Fruit fly (Drosophila melanogaster) whole organism, adult: Measurements from ENCODE around the gene CG8563.

Experiments
- CG11617 ChIP-seq: fragments of 200-800 bp; sonication (Bioruptor generic); optimal IDR thresholded peaks from 2 replicates; lab custom pipeline; 2017; ENCODE audit warnings: mild to moderate bottlenecking, missing biosample characterization, missing genetic modification reagents, missing genetic modification characterization
- CG12768 ChIP-seq: fragments of 200-800 bp; sonication (Bioruptor generic); optimal IDR thresholded peaks from 2 replicates; lab custom pipeline; 2017; ENCODE audit warnings: missing biosample characterization, missing genetic modification characterization, mild to moderate bottlenecking, moderate library complexity, missing genetic modification reagents
- CG14711 ChIP-seq: fragments of 200-800 bp; sonication (Bioruptor generic); optimal IDR thresholded peaks from 2 replicates; lab custom pipeline; 2018; ENCODE audit warnings: missing biosample characterization, mild to moderate bottlenecking, missing genetic modification characterization, moderate library complexity
- CG1620 ChIP-seq: fragments of 200-800 bp; sonication (Bioruptor generic); optimal IDR thresholded peaks from 2 replicates; lab custom pipeline; 2016; ENCODE audit warnings: missing biosample characterization, missing genetic modification characterization
- CG33017 ChIP-seq: fragments of 200-800 bp; sonication (Bioruptor generic); optimal IDR thresholded peaks from 2 replicates; lab custom pipeline; 2018; ENCODE audit warnings: missing biosample characterization, mild to moderate bottlenecking, missing genetic modification characterization, moderate library complexity
- CG5204 ChIP-seq: fragments of 200-800 bp; sonication (Bioruptor generic); optimal IDR thresholded peaks from 2 replicates; lab custom pipeline; 2016; ENCODE audit warnings: missing biosample characterization, missing genetic modification characterization
- CG7045 ChIP-seq: fragments of 200-800 bp; sonication (Bioruptor generic); optimal IDR thresholded peaks from 2 replicates; lab custom pipeline; 2017; ENCODE audit warnings: missing biosample characterization, mild to moderate bottlenecking, missing genetic modification characterization
- CG7101 ChIP-seq: fragments of 200-800 bp; sonication (Bioruptor generic); optimal IDR thresholded peaks from 2 replicates; lab custom pipeline; 2018; ENCODE audit warnings: missing biosample characterization, mild to moderate bottlenecking, missing genetic modification characterization, moderate library complexity
- Clk ChIP-seq: fragments of 200-800 bp; sonication (Bioruptor generic); optimal IDR thresholded peaks from 2 replicates; lab custom pipeline; 2017; ENCODE audit warnings: missing biosample characterization, missing genetic modification characterization
- Crg-1 ChIP-seq: fragments of 200-800 bp; sonication (Bioruptor generic); optimal IDR thresholded peaks from 2 replicates; lab custom pipeline; 2016; ENCODE audit warnings: missing biosample characterization, missing genetic modification characterization
- Hr96 ChIP-seq: fragments of 200-800 bp; sonication (Bioruptor generic); optimal IDR thresholded peaks from 2 replicates; lab custom pipeline; 2016; ENCODE audit warnings: missing biosample characterization, missing genetic modification characterization
- Mnt ChIP-seq: fragments of 200-800 bp; sonication (Bioruptor generic); optimal IDR thresholded peaks from 2 replicates; lab custom pipeline; 2016; ENCODE audit warnings: missing biosample characterization, mild to moderate bottlenecking, missing genetic modification characterization
- bab1 ChIP-seq: fragments of 200-800 bp; sonication (Bioruptor generic); optimal IDR thresholded peaks from 3 replicates; lab custom pipeline; 2019; ENCODE audit warnings: missing biosample characterization, mild to moderate bottlenecking, missing genetic modification characterization, moderate library complexity
- cic ChIP-seq: fragments of 200-800 bp; sonication (Bioruptor generic); optimal IDR thresholded peaks from 2 replicates; lab custom pipeline; 2017; ENCODE audit warnings: missing biosample characterization, mild to moderate bottlenecking, missing genetic modification characterization, moderate library complexity
- cnc ChIP-seq, 2 experiments: fragments of >200 bp; optimal IDR thresholded peaks; 2 replicates each; lab custom pipeline; 2017
- kay ChIP-seq: fragments of 200-800 bp; sonication (Bioruptor generic); peaks from one replicate; lab custom pipeline; 2016; ENCODE audit warnings: missing biosample characterization, missing genetic modification characterization, borderline replicate concordance
- ovo ChIP-seq: fragments of 200-800 bp; sonication (Bioruptor generic); optimal IDR thresholded peaks from 2 replicates; lab custom pipeline; 2016; ENCODE audit warnings: missing biosample characterization, missing genetic modification characterization
- pad ChIP-seq: fragments of 200-800 bp; sonication (Bioruptor generic); optimal IDR thresholded peaks from 3 replicates; lab custom pipeline; 2017; ENCODE audit warnings: missing biosample characterization, missing genetic modification characterization, mild to moderate bottlenecking, moderate library complexity, missing genetic modification reagents
- tj ChIP-seq: fragments of 200-800 bp; sonication (Bioruptor generic); optimal IDR thresholded peaks from 3 replicates; lab custom pipeline; 2017; ENCODE audit warnings: missing biosample characterization, mild to moderate bottlenecking, missing genetic modification characterization, moderate library complexity
- toe ChIP-seq: fragments of 200-800 bp; sonication (Bioruptor generic); optimal IDR thresholded peaks from 2 replicates; lab custom pipeline; 2016; ENCODE audit warnings: missing biosample characterization, missing genetic modification characterization

Gene CG8563

dm6 chr3L:7390442-7390841 is at the start of gene CG8563:
Gene CG8563 (plus strand): TSS chr3L:7390742.
- TF ChIP-seq cnc (optimal IDR thresholded peaks at IDR 0.05; lab: Kevin White, UChicago) = no peak
- TF ChIP-seq ovo = no peak
- TF ChIP-seq CG11617 (GFP tag; lab: Kevin White, UChicago) = no peak
- no peak for TF ChIP-seq CG14711 (tag; lab: Kevin White, UChicago)
- TF ChIP-seq Crg-1 (GFP tag; lab: Kevin White, UChicago) = no peak
- no peak for TF ChIP-seq CG7045
- no peak for TF ChIP-seq Mnt (GFP tag; lab: Kevin White, UChicago)
- TF ChIP-seq CG33017 (tag; lab: Kevin White, UChicago) = no peak
- no peak for TF ChIP-seq CG1620 (GFP tag; lab: Kevin White, UChicago)
- no peak for TF ChIP-seq kay
- TF ChIP-seq pad (GFP tag; lab: Kevin White, UChicago) = no peak
- TF ChIP-seq CG12768 = no peak
- TF ChIP-seq CG7101 = no peak
- no peak for TF ChIP-seq bab1
- TF ChIP-seq CG5204 (GFP tag; lab: Kevin White, UChicago) = no peak
- TF ChIP-seq cic (GFP tag; lab: Kevin White, UChicago) = no peak

DNA sequence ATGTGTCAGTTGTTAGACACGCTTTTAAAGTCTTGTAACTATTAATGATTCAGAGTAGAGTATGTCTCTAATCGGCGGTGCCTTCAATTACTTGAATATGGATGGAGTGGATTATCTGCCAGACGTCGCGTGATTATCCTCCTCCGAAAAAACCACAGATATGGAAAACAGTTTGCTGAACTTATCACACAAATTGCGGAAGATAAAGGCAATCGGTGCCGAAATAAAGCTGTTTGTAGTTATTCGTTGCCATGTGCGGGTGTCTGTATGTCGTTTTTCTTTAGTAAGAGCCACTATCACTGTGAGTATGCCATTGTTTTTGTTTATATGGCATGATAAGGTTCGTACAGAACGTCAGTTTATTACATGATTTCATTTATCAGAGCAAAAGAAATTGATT is 46.5 kb upstream of the CG8563 start:
- TF ChIP-seq tj (GFP tag; lab: Kevin White, UChicago) (no peak), ovo (no peak), cic (GFP tag; lab: Kevin White, UChicago) (peak; percentile 29), Hr96 (GFP tag; lab: Kevin White, UChicago) (no peak), bab1 (no peak), Mnt (GFP tag; lab: Kevin White, UChicago) (peak; percentile 9)

- no peak for TF ChIP-seq toe
- peak; percentile 58 for TF ChIP-seq CG7101
- peak; percentile 97 for TF ChIP-seq cic (GFP tag; lab: Kevin White, UChicago)
- TF ChIP-seq CG5204 (GFP tag; lab: Kevin White, UChicago) = no peak
- TF ChIP-seq CG1620 (GFP tag; lab: Kevin White, UChicago) = peak; percentile 52
- no peak for TF ChIP-seq kay
- peak; percentile 86 for TF ChIP-seq CG11617 (GFP tag; lab: Kevin White, UChicago)
- peak; percentile 95 for TF ChIP-seq CG12768
- peak; percentile 80 for TF ChIP-seq Clk (GFP tag; lab: Kevin White, UChicago)
- TF ChIP-seq cnc (optimal IDR thresholded peaks at IDR 0.05; lab: Kevin White, UChicago) = no peak
- peak; percentile 80 for TF ChIP-seq CG33017 (tag; lab: Kevin White, UChicago)
- peak; percentile 48 for TF ChIP-seq pad (GFP tag; lab: Kevin White, UChicago)
- peak; percentile 76 for TF ChIP-seq ovo
- peak; percentile 96 for TF ChIP-seq bab1
- TF ChIP-seq CG7045 = peak; percentile 60
- TF ChIP-seq Hr96 (GFP tag; lab: Kevin White, UChicago) = no peak
- TF ChIP-seq Crg-1 (GFP tag; lab: Kevin White, UChicago) = peak; percentile 36
- peak; percentile 84 for TF ChIP-seq Mnt (GFP tag; lab: Kevin White, UChicago)
- peak; percentile 46 for TF ChIP-seq CG14711 (tag; lab: Kevin White, UChicago)
- peak; percentile 74 for TF ChIP-seq tj (GFP tag; lab: Kevin White, UChicago)
These were observed 45.5 kb upstream of the CG8563 start, which contains the start of gene Cln7 for dm6 chr3L:7344965-7345427. Gene Cln7 (minus strand): TSS chr3L:7345183.

DNA sequence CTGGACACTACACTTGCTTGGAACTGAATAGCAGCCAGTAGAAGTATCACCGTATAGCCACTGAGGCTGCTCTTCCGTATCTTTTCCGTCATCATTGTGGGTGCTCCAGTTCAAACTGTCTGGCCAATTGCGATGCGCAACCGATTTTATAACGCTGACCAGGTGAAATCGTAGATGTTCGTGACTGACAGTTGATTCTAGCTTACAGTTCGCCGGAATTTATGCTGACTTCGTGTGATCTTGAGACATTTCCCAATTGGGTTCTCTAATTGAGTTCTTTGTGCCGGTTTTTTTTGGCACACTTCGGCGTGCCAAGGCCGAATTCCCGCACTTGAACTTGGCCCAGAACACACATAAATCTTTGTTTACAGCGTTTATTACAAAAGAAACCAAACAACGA is 43.6 kb upstream of the CG8563 start, which contains the start of gene CG14834:
CG14834 (minus strand) TSS at position 173 of the 400 bp plus-strand sequence.
- no peak for TF ChIP-seq cnc (optimal IDR thresholded peaks at IDR 0.05; lab: Kevin White, UChicago)
- peak; percentile 93 for TF ChIP-seq tj (GFP tag; lab: Kevin White, UChicago)

DNA sequence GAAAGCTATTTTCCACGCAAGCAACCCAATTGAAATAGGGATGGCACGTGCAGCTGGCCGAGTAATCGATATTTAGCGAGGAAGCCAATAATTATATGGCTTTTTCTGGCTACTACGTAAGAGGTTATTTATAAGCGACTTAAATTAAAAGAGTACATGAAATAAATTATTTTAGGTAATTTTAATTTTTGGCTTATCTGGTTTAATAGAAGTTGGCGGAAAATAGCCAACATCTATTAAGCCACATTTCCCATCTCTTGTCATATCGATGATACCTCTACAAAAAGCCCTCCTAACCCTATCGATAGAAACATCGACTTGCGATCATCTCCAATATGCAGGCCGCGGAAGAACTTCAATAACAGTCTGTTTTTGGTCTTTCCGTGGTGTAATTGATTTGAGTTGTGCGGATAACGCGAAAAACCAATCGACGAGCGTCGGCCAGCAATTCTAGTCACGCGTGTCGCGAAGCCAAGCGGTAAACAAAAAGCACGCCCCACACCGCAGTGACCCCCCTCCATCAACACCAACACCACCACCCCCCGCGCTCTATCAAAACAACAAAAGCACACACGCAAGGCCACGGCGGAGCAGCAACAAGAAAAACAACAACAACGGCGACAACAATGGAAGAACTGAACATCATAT is 42.4 kb upstream of the CG8563 start, which contains the start of the genes Srp19 and qm:
Srp19 (minus strand) TSS at position 51 of the 648 bp plus-strand sequence.
qm (plus strand) TSS at position 330 of the 648 bp plus-strand sequence.
- TF ChIP-seq CG7101 = peak; percentile 49
- TF ChIP-seq pad (GFP tag; lab: Kevin White, UChicago) = no peak
- no peak for TF ChIP-seq cic (GFP tag; lab: Kevin White, UChicago)
- no peak for TF ChIP-seq cnc (optimal IDR thresholded peaks at IDR 0.05; lab: Kevin White, UChicago)
- TF ChIP-seq CG5204 (GFP tag; lab: Kevin White, UChicago) = no peak
- TF ChIP-seq bab1 = peak; percentile 67
- no peak for TF ChIP-seq Clk (GFP tag; lab: Kevin White, UChicago)
- TF ChIP-seq ovo = peak; percentile 5
- peak; percentile 26 for TF ChIP-seq CG33017 (tag; lab: Kevin White, UChicago)
- peak; percentile 43 for TF ChIP-seq CG14711 (tag; lab: Kevin White, UChicago)
- TF ChIP-seq kay = no peak
- no peak for TF ChIP-seq Hr96 (GFP tag; lab: Kevin White, UChicago)
- TF ChIP-seq tj (GFP tag; lab: Kevin White, UChicago) = peak; percentile 19
- peak; percentile 29 for TF ChIP-seq CG11617 (GFP tag; lab: Kevin White, UChicago)
- peak; percentile 58 for TF ChIP-seq Mnt (GFP tag; lab: Kevin White, UChicago)
- peak; percentile 43 for TF ChIP-seq CG12768
- no peak for TF ChIP-seq CG1620 (GFP tag; lab: Kevin White, UChicago)
- no peak for TF ChIP-seq CG7045

DNA sequence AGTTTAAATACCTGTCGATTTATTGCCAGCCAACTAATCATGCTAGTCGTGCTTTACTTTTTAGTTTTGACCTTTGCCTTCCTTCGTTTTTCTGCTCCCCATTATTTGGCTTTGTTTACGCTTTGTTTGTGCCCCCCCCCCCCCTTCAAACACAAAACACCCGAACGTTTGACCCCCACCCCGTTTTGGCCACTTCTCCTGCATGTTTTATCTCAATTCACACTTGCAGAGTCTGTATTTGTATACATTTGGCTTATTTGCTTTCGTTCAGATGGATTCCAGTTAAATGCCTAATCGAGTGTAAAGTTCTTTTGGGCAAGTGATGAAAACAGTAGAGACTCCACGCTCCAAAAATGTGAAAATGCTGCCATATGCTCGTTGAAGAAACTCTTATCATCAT is 41.2 kb upstream of the CG8563 start:
- TF ChIP-seq toe (no peak), pad (GFP tag; lab: Kevin White, UChicago) (no peak), kay (no peak), tj (GFP tag; lab: Kevin White, UChicago) (no peak), CG1620 (GFP tag; lab: Kevin White, UChicago) (no peak), cnc (optimal IDR thresholded peaks at IDR 0.05; lab: Kevin White, UChicago) (no peak), Mnt (GFP tag; lab: Kevin White, UChicago) (no peak)
